Worm (Caenorhabditis elegans): ENCODE measurements around the gene let-70.

let-70 gene

ce11 chrIV:11111898-11112297 is 29.8 kb upstream of the let-70 start:
- TF ChIP-seq hlh-30 (tag; optimal IDR thresholded peaks at IDR 0.05; ENCODE audit: insufficient read depth) = peak; percentile 36
- no peak for TF ChIP-seq spr-3 (GFP tag; optimal IDR thresholded peaks at IDR 0.05)

- TF ChIP-seq F26F4.8 (GFP tag; conservative IDR thresholded peaks at IDR 0.05) = no peak
- no peak for TF ChIP-seq fos-1 (tag; optimal IDR thresholded peaks at IDR 0.05)
- 0 out of 2 replicates have a peak, but pooled peaks have one; percentile 55 for TF ChIP-seq hmg-1.1 (GFP tag; IDR thresholded peaks at IDR 0.05)
- no peak for TF ChIP-seq madf-5 (GFP tag; IDR thresholded peaks at IDR 0.05)
- TF ChIP-seq attf-4 (tag; optimal IDR thresholded peaks at IDR 0.05) = no peak
- peak; percentile 43 for TF ChIP-seq hlh-30 (tag; optimal IDR thresholded peaks at IDR 0.05; ENCODE audit: insufficient read depth)
- peak; percentile 17 for TF ChIP-seq nhr-28 (tag; optimal IDR thresholded peaks at IDR 0.05)
- no peak for TF ChIP-seq nhr-41 (GFP tag; IDR thresholded peaks at IDR 0.05)
- no peak for TF ChIP-seq nhr-10 (tag; optimal IDR thresholded peaks at IDR 0.05)
- TF ChIP-seq dve-1 (tag; optimal IDR thresholded peaks at IDR 0.05; ENCODE audit: insufficient read depth) = peak; percentile 46
- no peak for TF ChIP-seq zfp-2 (tag; optimal IDR thresholded peaks at IDR 0.05)
- TF ChIP-seq lsy-2 (tag; optimal IDR thresholded peaks at IDR 0.05) = peak in 1 of 2 experiments; percentile 85
- TF ChIP-seq ceh-62 (tag; optimal IDR thresholded peaks at IDR 0.05) = no peak
- no peak for TF ChIP-seq dmd-8 (GFP tag; IDR thresholded peaks at IDR 0.05)
- peak; percentile 22 for TF ChIP-seq nhr-11 (tag; optimal IDR thresholded peaks at IDR 0.05)
- peak; percentile 51 for TF ChIP-seq lin-38 (GFP tag; IDR thresholded peaks at IDR 0.05)
- TF ChIP-seq R02D3.7 (tag; optimal IDR thresholded peaks at IDR 0.05) = no peak
- TF ChIP-seq mep-1 (tag; optimal IDR thresholded peaks at IDR 0.05) = peak; percentile 47
- TF ChIP-seq nhr-102 (tag; optimal IDR thresholded peaks at IDR 0.05) = no peak
- peak in 1 of 2 experiments; percentile 87 for TF ChIP-seq unc-62 (GFP tag; optimal IDR thresholded peaks at IDR 0.05 in 1 of 2)
- no peak for TF ChIP-seq unc-62 (tag; optimal IDR thresholded peaks at IDR 0.05)
- peak; percentile 82 for TF ChIP-seq dpl-1 (GFP tag; optimal IDR thresholded peaks at IDR 0.05)
- TF ChIP-seq snpc-1.2 (GFP tag; IDR thresholded peaks at IDR 0.05) = peak; percentile 50; the same call in 1 of the 2 replicates
- peak; percentile 58 for TF ChIP-seq nhr-6 (tag; optimal IDR thresholded peaks at IDR 0.05)
- TF ChIP-seq rbr-2 (tag; optimal IDR thresholded peaks at IDR 0.05) = no peak
- peak; percentile 63 for TF ChIP-seq mes-2 (tag; optimal IDR thresholded peaks at IDR 0.05; ENCODE audit: poor library complexity, severe bottlenecking)
- no peak for TF ChIP-seq sdz-12 (GFP tag; optimal IDR thresholded peaks at IDR 0.05)
- TF ChIP-seq hlh-11 (tag; optimal IDR thresholded peaks at IDR 0.05) = peak; percentile 32
- peak in 1 of 2 experiments; percentile 25 for TF ChIP-seq hif-1 (tag; optimal IDR thresholded peaks at IDR 0.05)
- TF ChIP-seq pqm-1 (tag; optimal IDR thresholded peaks at IDR 0.05) = no peak
- TF ChIP-seq zag-1 (tag; optimal IDR thresholded peaks at IDR 0.05) = no peak
Observed at ce11 chrIV:11110995-11111619, 29.1 kb upstream of the let-70 start, which contains the start of gene rps-5. Gene rps-5, minus strand, starts transcription at chrIV:11111045.

ce11 chrIV:11109771-11110170 is 27.7 kb upstream of the let-70 start, which contains the start of gene pigk-1:
Gene pigk-1, minus strand, starts transcription at chrIV:11110018.
- TF ChIP-seq spr-3 (GFP tag; optimal IDR thresholded peaks at IDR 0.05) (no peak), nhr-25 (tag; optimal IDR thresholded peaks at IDR 0.05; ENCODE audit: borderline replicate concordance, insufficient read depth) (no peak), unc-130 (GFP tag; optimal IDR thresholded peaks at IDR 0.05) (no peak), nhr-77 (tag; optimal IDR thresholded peaks at IDR 0.05) (no peak), nhr-42 (GFP tag; IDR thresholded peaks at IDR 0.05) (no peak), aha-1 (tag) (no peak), Y5F2A.4 (GFP tag; optimal IDR thresholded peaks at IDR 0.05) (no peak), ztf-11 (tag; optimal IDR thresholded peaks at IDR 0.05) (no peak), lin-29 (GFP tag; IDR thresholded peaks at IDR 0.05) (no peak), T20F7.1 (GFP tag; optimal IDR thresholded peaks at IDR 0.05) (no peak), saeg-2 (GFP tag; IDR thresholded peaks at IDR 0.05) (no peak), madf-5 (GFP tag; IDR thresholded peaks at IDR 0.05) (no peak), lir-3 (tag; optimal IDR thresholded peaks at IDR 0.05) (no peak), fos-1 (tag; optimal IDR thresholded peaks at IDR 0.05) (no peak), snpc-4 (tag; optimal IDR thresholded peaks at IDR 0.05) (no peak), zag-1 (tag; optimal IDR thresholded peaks at IDR 0.05) (no peak), nhr-102 (tag; optimal IDR thresholded peaks at IDR 0.05) (no peak), unc-39 (tag; optimal IDR thresholded peaks at IDR 0.05) (no peak), dve-1 (tag; optimal IDR thresholded peaks at IDR 0.05; ENCODE audit: insufficient read depth) (no peak), zfp-3 (GFP tag; conservative IDR thresholded peaks at IDR 0.05) (no peak), mdl-1 (tag; optimal IDR thresholded peaks at IDR 0.05) (no peak), ctbp-1 (GFP tag; IDR thresholded peaks at IDR 0.05) (peak; percentile 12; the same call in 1 of the 2 replicates), lin-1 (GFP tag; IDR thresholded peaks at IDR 0.05) (no peak)

Data from whole organism, L4 larva.